Worm (Caenorhabditis elegans) whole organism, midembryonic: ENCODE results near the gene R03D7.15.
"Not testable (repeated sequence)": the region's sequence is repeated elsewhere in the genome, so short reads cannot be mapped to it uniquely, and the experiment has no call there.

Experiments used
- T22C8.4 ChIP-seq: fragments of 200-800 bp; sonication (Bioruptor generic); IDR thresholded peaks from 2 replicates; pipeline ENCODE4 v1.3.6; 2022; ENCODE audit warnings: missing genetic modification characterization, missing compliant biosample characterization
- cog-1 ChIP-seq: sonication (generic microtip); optimal IDR thresholded peaks from 2 replicates; lab custom pipeline; 2016; ENCODE audit warnings: missing genetic modification characterization, missing compliant biosample characterization
- flt-1 ChIP-seq: fragments of 200-800 bp; sonication (Bioruptor generic); IDR thresholded peaks from 2 replicates; pipeline ENCODE4 v1.3.6; 2022; ENCODE audit warnings: missing genetic modification characterization, missing compliant biosample characterization
- klf-2 ChIP-seq: fragments of 200-800 bp; sonication (Bioruptor generic); conservative IDR thresholded peaks from 2 replicates; pipeline ENCODE4 v1.3.6; 2022; ENCODE audit warnings: missing genetic modification reagents, missing genetic modification characterization, missing compliant biosample characterization
- med-1 ChIP-seq: sonication (generic microtip); optimal IDR thresholded peaks from 2 replicates; lab custom pipeline; 2017; ENCODE audit warnings: missing genetic modification characterization, mild to moderate bottlenecking, missing compliant biosample characterization, antibody characterized with exemption, missing genetic modification reagents; ENCODE audit not compliant: insufficient read depth
- ref-1 ChIP-seq: fragments of 200-800 bp; sonication (Bioruptor generic); conservative IDR thresholded peaks from 2 replicates; pipeline ENCODE4 v1.3.6; 2022; ENCODE audit warnings: missing genetic modification reagents, missing genetic modification characterization, missing compliant biosample characterization
- tab-1 ChIP-seq: fragments of 200-800 bp; sonication (Bioruptor generic); IDR thresholded peaks from 2 replicates; pipeline ENCODE4 v1.3.6; 2022; ENCODE audit warnings: missing genetic modification characterization, missing compliant biosample characterization
- ztf-23 ChIP-seq: fragments of 200-800 bp; sonication (Bioruptor generic); IDR thresholded peaks from 2 replicates; pipeline ENCODE4 v1.3.6; 2022; ENCODE audit warnings: missing genetic modification reagents, missing genetic modification characterization, missing compliant biosample characterization
- ztf-29 ChIP-seq: fragments of 200-800 bp; sonication (Bioruptor generic); IDR thresholded peaks from 2 replicates; pipeline ENCODE4 v1.3.6; 2022; ENCODE audit warnings: missing genetic modification reagents, missing genetic modification characterization, missing compliant biosample characterization

Gene R03D7.15

ce11 chrII:10941918-10942317 lies at the start of gene R03D7.15:
TSS of gene R03D7.15 (plus strand) at chrII:10942216.
- TF ChIP-seq cog-1 (tag; lab: Kevin White, UChicago); ztf-23 (GFP tag; lab: Robert Waterston, UW); klf-2: not testable (repeated sequence)

ce11 chrII:10894996-10895395 lies 47.0 kb upstream of the R03D7.15 start, which contains the start of gene sra-10:
TSS of gene sra-10 (minus strand) at chrII:10895096.
- TF ChIP-seq ztf-29 (GFP tag; lab: Robert Waterston, UW) (no peak), med-1 (GFP tag; lab: Kevin White, UChicago) (no peak), tab-1 (GFP tag; lab: Robert Waterston, UW) (no peak), cog-1 (tag; lab: Kevin White, UChicago) (no peak)

ce11 chrII:10895959-10896358 lies 46.1 kb upstream of the R03D7.15 start:
- TF ChIP-seq klf-2 (no peak), flt-1 (GFP tag; lab: Robert Waterston, UW) (no peak), cog-1 (tag; lab: Kevin White, UChicago) (no peak), ztf-29 (GFP tag; lab: Robert Waterston, UW) (no peak), med-1 (GFP tag; lab: Kevin White, UChicago) (no peak), ztf-23 (GFP tag; lab: Robert Waterston, UW) (no peak), tab-1 (GFP tag; lab: Robert Waterston, UW) (no peak), ref-1 (GFP tag; lab: Robert Waterston, UW) (no peak), T22C8.4 (GFP tag; lab: Robert Waterston, UW) (no peak)

- TF ChIP-seq ztf-29 (GFP tag; lab: Robert Waterston, UW) (no peak), ref-1 (GFP tag; lab: Robert Waterston, UW) (no peak)
These were observed 43.0 kb upstream of the R03D7.15 start for ce11 chrII:10898998-10899397.

ce11 chrII:10902104-10902503 lies 39.9 kb upstream of the R03D7.15 start, which contains the start of gene gly-1:
TSS of gene gly-1 (minus strand) at chrII:10902204.
- TF ChIP-seq klf-2 (no peak), tab-1 (GFP tag; lab: Robert Waterston, UW) (no peak), med-1 (GFP tag; lab: Kevin White, UChicago) (no peak)

ce11 chrII:10904379-10904778 lies 37.6 kb upstream of the R03D7.15 start, which contains the start of gene sra-12:
TSS of gene sra-12 (minus strand) at chrII:10904479.
- not testable (repeated sequence) for TF ChIP-seq ref-1, ztf-29, tab-1 (GFP tag; lab: Robert Waterston, UW)

- TF ChIP-seq tab-1 (GFP tag; lab: Robert Waterston, UW) (no peak), cog-1 (tag; lab: Kevin White, UChicago) (no peak)
These were observed 31.8 kb upstream of the R03D7.15 start, which contains the start of gene sra-11 for ce11 chrII:10910219-10910618. TSS of gene sra-11 (minus strand) at chrII:10910319.

- no peak for TF ChIP-seq med-1 (GFP tag; lab: Kevin White, UChicago)
- no peak for TF ChIP-seq T22C8.4 (GFP tag; lab: Robert Waterston, UW)
- no peak for TF ChIP-seq cog-1 (tag; lab: Kevin White, UChicago)
- no peak for TF ChIP-seq ztf-29 (GFP tag; lab: Robert Waterston, UW)
- no peak for TF ChIP-seq ztf-23 (GFP tag; lab: Robert Waterston, UW)
- no peak for TF ChIP-seq flt-1 (GFP tag; lab: Robert Waterston, UW)
- TF ChIP-seq tab-1 (GFP tag; lab: Robert Waterston, UW), result no peak
- TF ChIP-seq ref-1 (GFP tag; lab: Robert Waterston, UW), result no peak
- no peak for TF ChIP-seq klf-2
These were observed 29.0 kb upstream of the R03D7.15 start for ce11 chrII:10912995-10913394.

- TF ChIP-seq ztf-23 (GFP tag; lab: Robert Waterston, UW) (no peak), T22C8.4 (GFP tag; lab: Robert Waterston, UW) (no peak), ref-1 (GFP tag; lab: Robert Waterston, UW) (no peak), ztf-29 (GFP tag; lab: Robert Waterston, UW) (no peak), tab-1 (GFP tag; lab: Robert Waterston, UW) (no peak), cog-1 (tag; lab: Kevin White, UChicago) (no peak), med-1 (GFP tag; lab: Kevin White, UChicago) (no peak)
These were observed 27.6 kb upstream of the R03D7.15 start, which contains the start of gene F44F4.15 for ce11 chrII:10914366-10914765. TSS of gene F44F4.15 (plus strand) at chrII:10914666.

- TF ChIP-seq ref-1 (GFP tag; lab: Robert Waterston, UW), result no peak
- no peak for TF ChIP-seq klf-2
- TF ChIP-seq med-1 (GFP tag; lab: Kevin White, UChicago), result no peak
- TF ChIP-seq cog-1 (tag; lab: Kevin White, UChicago), result no peak
- TF ChIP-seq flt-1 (GFP tag; lab: Robert Waterston, UW), result no peak
- no peak for TF ChIP-seq T22C8.4 (GFP tag; lab: Robert Waterston, UW)
- no peak for TF ChIP-seq ztf-29 (GFP tag; lab: Robert Waterston, UW)
- TF ChIP-seq tab-1 (GFP tag; lab: Robert Waterston, UW), result no peak
- no peak for TF ChIP-seq ztf-23 (GFP tag; lab: Robert Waterston, UW)
These were observed 26.3 kb upstream of the R03D7.15 start, which contains the start of gene F44F4.9 for ce11 chrII:10915732-10916131. TSS of gene F44F4.9 (minus strand) at chrII:10915832.
